Worm (Caenorhabditis elegans) whole organism, L2 larva: ENCODE results near the gene nasp-1.

Source experiments
- aly-2 ChIP-seq: fragments of 150-350 bp; optimal IDR thresholded peaks from 2 replicates; lab custom pipeline; 2014; ENCODE audit warnings: missing biosample characterization, missing genetic modification characterization
- ama-1 ChIP-seq: fragments of 150-350 bp; optimal IDR thresholded peaks from 2 replicates; lab custom pipeline; 2018; ENCODE audit warnings: inconsistent platforms
- blmp-1 ChIP-seq: sonication (generic microtip); optimal IDR thresholded peaks from 2 replicates; lab custom pipeline; 2017; ENCODE audit warnings: missing genetic modification characterization, mild to moderate bottlenecking, missing compliant biosample characterization, antibody characterized with exemption, moderate library complexity; ENCODE audit not compliant: insufficient read depth
- egl-27 ChIP-seq: sonication (generic microtip); optimal IDR thresholded peaks from 3 replicates; lab custom pipeline; 2017; ENCODE audit warnings: missing biosample characterization, missing genetic modification reagents, missing genetic modification characterization
- fos-1 ChIP-seq: fragments of 150-350 bp; optimal IDR thresholded peaks from 2 replicates; lab custom pipeline; 2014; ENCODE audit warnings: missing biosample characterization, missing genetic modification characterization
- mab-5 ChIP-seq: fragments of 150-350 bp; optimal IDR thresholded peaks from 2 replicates; lab custom pipeline; 2014; ENCODE audit warnings: missing biosample characterization, missing genetic modification characterization
- mdl-1 ChIP-seq, 2 experiments: fragments of 150-350 bp in 1 of 2; sonication (generic microtip) in 1 of 2; optimal IDR thresholded peaks; 2 replicates each; lab custom pipeline; 2017; ENCODE audit warnings: missing biosample characterization in 2 of 2, missing genetic modification characterization in 2 of 2
- nhr-23 ChIP-seq: fragments of 150-350 bp; optimal IDR thresholded peaks from 2 replicates; lab custom pipeline; 2014; ENCODE audit warnings: missing biosample characterization, missing genetic modification reagents, missing genetic modification characterization
- nhr-77 ChIP-seq: fragments of 150-350 bp; optimal IDR thresholded peaks from 2 replicates; lab custom pipeline; 2014; ENCODE audit warnings: missing biosample characterization, missing genetic modification characterization
- skn-1 ChIP-seq: sonication (generic microtip); optimal IDR thresholded peaks from 2 replicates; lab custom pipeline; 2017; ENCODE audit warnings: missing biosample characterization, missing genetic modification characterization
- unc-62 ChIP-seq: fragments of 150-350 bp; optimal IDR thresholded peaks from 2 replicates; lab custom pipeline; 2014; ENCODE audit warnings: missing biosample characterization, missing genetic modification reagents, missing genetic modification characterization
- ztf-4 ChIP-seq: fragments of 150-350 bp; optimal IDR thresholded peaks from 2 replicates; lab custom pipeline; 2014; ENCODE audit warnings: missing biosample characterization, missing genetic modification characterization

DNA sequence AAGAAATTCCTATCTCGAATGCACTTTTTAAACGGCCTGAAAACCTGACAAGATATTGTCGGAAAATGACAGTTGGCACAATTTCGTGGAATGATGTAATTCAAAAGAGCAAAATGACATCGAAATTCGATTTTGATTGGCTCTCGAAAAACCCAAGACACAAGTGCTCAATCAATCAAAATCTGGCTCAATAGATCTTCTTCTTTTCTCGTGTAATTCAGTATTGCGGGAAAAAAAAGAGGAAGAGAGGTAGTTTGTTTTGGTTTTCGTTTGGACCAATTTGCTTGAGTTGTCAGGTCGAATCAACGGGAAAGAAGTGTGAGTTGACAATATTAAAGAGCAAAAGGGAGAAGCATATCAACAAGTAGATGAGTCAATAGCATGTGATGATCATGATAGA, 29.4 kb downstream of the nasp-1 start:
- TF ChIP-seq mdl-1 (tag; optimal IDR thresholded peaks at IDR 0.05; lab: Kevin White, UChicago) (no peak), unc-62 (GFP tag; lab: Kevin White, UChicago) (no peak), nhr-77 (tag; lab: Kevin White, UChicago) (no peak), ama-1 (lab: Kevin White, UChicago) (no peak), aly-2 (tag; lab: Kevin White, UChicago) (no peak), blmp-1 (tag; lab: Kevin White, UChicago) (no peak), ztf-4 (tag; lab: Kevin White, UChicago) (no peak), egl-27 (tag; lab: Kevin White, UChicago) (no peak), nhr-23 (no peak), fos-1 (tag; lab: Kevin White, UChicago) (no peak), mab-5 (tag; lab: Kevin White, UChicago) (no peak), skn-1 (tag; lab: Kevin White, UChicago) (no peak)
